Worm (Caenorhabditis elegans) whole organism, L1 larva: Measurements from ENCODE around the gene pkc-3.

Source experiments
- aly-2 ChIP-seq: fragments of 150-350 bp; optimal IDR thresholded peaks from 2 replicates; lab custom pipeline; 2014; ENCODE audit warnings: missing biosample characterization, missing genetic modification characterization
- ama-1 ChIP-seq: fragments of 150-350 bp; optimal IDR thresholded peaks from 2 replicates; lab custom pipeline; 2014
- ets-5 ChIP-seq: fragments of 200-800 bp; sonication (Bioruptor generic); IDR thresholded peaks from 2 replicates; pipeline ENCODE4 v1.3.6; 2022; ENCODE audit warnings: missing genetic modification characterization, missing compliant biosample characterization
- lin-13 ChIP-seq: fragments of 150-350 bp; optimal IDR thresholded peaks from 2 replicates; lab custom pipeline; 2014; ENCODE audit warnings: missing biosample characterization, missing genetic modification reagents, missing genetic modification characterization
- lin-39 ChIP-seq: fragments of 150-350 bp; optimal IDR thresholded peaks from 2 replicates; lab custom pipeline; 2014; ENCODE audit warnings: missing biosample characterization, missing genetic modification reagents, missing genetic modification characterization
- mdl-1 ChIP-seq, 2 experiments: fragments of 150-350 bp; optimal IDR thresholded peaks; 2 replicates each; lab custom pipeline; 2014 to 2017; ENCODE audit warnings: missing biosample characterization in 2 of 2, missing genetic modification characterization in 2 of 2, inconsistent platforms in 1 of 2
- nhr-11 ChIP-seq: fragments of 150-350 bp; optimal IDR thresholded peaks from 2 replicates; lab custom pipeline; 2014; ENCODE audit warnings: missing biosample characterization, missing genetic modification characterization
- nhr-237 ChIP-seq: fragments of 150-350 bp; optimal IDR thresholded peaks from 2 replicates; lab custom pipeline; 2014; ENCODE audit warnings: missing biosample characterization, missing genetic modification characterization
- unc-62 ChIP-seq: fragments of 150-350 bp; optimal IDR thresholded peaks from 2 replicates; lab custom pipeline; 2014; ENCODE audit warnings: missing biosample characterization, missing genetic modification reagents, missing genetic modification characterization
- unc-86 ChIP-seq: sonication (generic microtip); optimal IDR thresholded peaks from 2 replicates; lab custom pipeline; 2016; ENCODE audit warnings: missing genetic modification characterization, missing compliant biosample characterization

DNA sequence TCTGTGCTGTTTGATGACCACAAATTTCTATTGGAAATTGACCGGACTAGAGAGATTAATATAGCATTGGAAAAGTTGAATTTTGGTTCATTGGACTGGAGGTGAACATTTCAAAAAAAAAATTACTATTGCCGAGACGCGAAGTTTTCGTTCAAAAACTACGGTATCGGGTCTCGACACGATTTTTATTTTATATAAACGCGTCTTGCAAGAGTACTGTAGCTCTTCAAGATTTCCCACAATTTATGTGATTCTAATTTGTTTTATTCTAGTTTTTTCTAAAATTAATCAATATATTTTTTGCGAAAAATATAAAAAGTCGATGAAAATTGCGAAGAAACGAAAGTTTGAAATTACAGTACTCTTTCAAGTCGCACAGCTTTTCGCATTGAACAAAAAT is 9.2 kb upstream of the pkc-3 start, which contains the start of gene F09E5.12:
- TF ChIP-seq unc-86 (tag; lab: Kevin White, UChicago) (no peak), lin-39 (tag; lab: Kevin White, UChicago) (no peak), nhr-11 (tag; lab: Kevin White, UChicago) (no peak), ets-5 (no peak), lin-13 (GFP tag; lab: Kevin White, UChicago) (no peak), mdl-1 (tag; optimal IDR thresholded peaks at IDR 0.05; lab: Kevin White, UChicago) (no peak), aly-2 (tag; lab: Kevin White, UChicago) (no peak), unc-62 (no peak), ama-1 (lab: Kevin White, UChicago) (no peak), nhr-237 (no peak)
